Worm (Caenorhabditis elegans): ENCODE measurements around the gene srbc-43.
A peak's percentile ranks its signal among the peaks of the same experiment; 100 is the strongest.

- TF ChIP-seq pqm-1 (tag; optimal IDR thresholded peaks at IDR 0.05) (peak; percentile 2), fkh-10 (GFP tag; optimal IDR thresholded peaks at IDR 0.05) (no peak), unc-62 (GFP tag; optimal IDR thresholded peaks at IDR 0.05) (no peak), ztf-11 (tag; optimal IDR thresholded peaks at IDR 0.05) (no peak), ZK546.5 (tag; optimal IDR thresholded peaks at IDR 0.05) (no peak), nhr-237 (tag; optimal IDR thresholded peaks at IDR 0.05) (no peak), skn-1 (tag; optimal IDR thresholded peaks at IDR 0.05) (no peak), nhr-28 (tag; optimal IDR thresholded peaks at IDR 0.05) (no peak), zag-1 (tag; optimal IDR thresholded peaks at IDR 0.05) (no peak), nhr-12 (tag; optimal IDR thresholded peaks at IDR 0.05) (no peak), aly-2 (tag; optimal IDR thresholded peaks at IDR 0.05) (no peak)
These were observed 26.9 kb downstream of the srbc-43 start, which contains the start of the genes abcf-1 and scc-3 for ce11 chrV:12763291-12763995.
